Worm (Caenorhabditis elegans): ENCODE measurements around the gene C34E11.2.

Gene C34E11.2

ce11 chrX:11804057-11804456 is 10.5 kb downstream of the C34E11.2 start, which contains the start of gene C34E11.4:
Gene C34E11.4 (plus strand): TSS chrX:11804210.
- no peak for TF ChIP-seq tab-1 (GFP tag; IDR thresholded peaks at IDR 0.05)
- no peak for TF ChIP-seq ref-1 (GFP tag; conservative IDR thresholded peaks at IDR 0.05)
- TF ChIP-seq cog-1 (tag; optimal IDR thresholded peaks at IDR 0.05), result no peak
- no peak for TF ChIP-seq med-1 (GFP tag; optimal IDR thresholded peaks at IDR 0.05; ENCODE audit: insufficient read depth)
- TF ChIP-seq klf-2 (GFP tag; conservative IDR thresholded peaks at IDR 0.05), result no peak
- TF ChIP-seq T22C8.4 (GFP tag; IDR thresholded peaks at IDR 0.05), result no peak

ce11 chrX:11798057-11798555 is 16.4 kb downstream of the C34E11.2 start, which contains the start of gene rsd-3:
Gene rsd-3 (plus strand): TSS chrX:11798505.
- TF ChIP-seq tab-1 (GFP tag; IDR thresholded peaks at IDR 0.05) (no peak), T22C8.4 (GFP tag; IDR thresholded peaks at IDR 0.05) (peak; percentile 77; the same call in 1 of the 2 replicates), cog-1 (tag; optimal IDR thresholded peaks at IDR 0.05) (peak; percentile 42), ref-1 (GFP tag; conservative IDR thresholded peaks at IDR 0.05) (no peak), flt-1 (GFP tag; IDR thresholded peaks at IDR 0.05) (peak; percentile 66; the same call in 1 of the 2 replicates)

- TF ChIP-seq ztf-29 (GFP tag; IDR thresholded peaks at IDR 0.05), result no peak
- TF ChIP-seq med-1 (GFP tag; optimal IDR thresholded peaks at IDR 0.05; ENCODE audit: insufficient read depth), result no peak
- no peak for TF ChIP-seq cog-1 (tag; optimal IDR thresholded peaks at IDR 0.05)
- no peak for TF ChIP-seq klf-2 (GFP tag; conservative IDR thresholded peaks at IDR 0.05)
- TF ChIP-seq flt-1 (GFP tag; IDR thresholded peaks at IDR 0.05), result no peak
- TF ChIP-seq ztf-23 (GFP tag; IDR thresholded peaks at IDR 0.05), result no peak
- TF ChIP-seq tab-1 (GFP tag; IDR thresholded peaks at IDR 0.05), result no peak
- TF ChIP-seq T22C8.4 (GFP tag; IDR thresholded peaks at IDR 0.05), result no peak
- TF ChIP-seq ref-1 (GFP tag; conservative IDR thresholded peaks at IDR 0.05), result no peak
Measured at ce11 chrX:11792730-11793129, 21.8 kb downstream of the C34E11.2 start.

- TF ChIP-seq cog-1 (tag; optimal IDR thresholded peaks at IDR 0.05) (no peak), tab-1 (GFP tag; IDR thresholded peaks at IDR 0.05) (no peak)
Measured at ce11 chrX:11791364-11792221, 23.0 kb downstream of the C34E11.2 start.

ce11 chrX:11790600-11790999 is 23.9 kb downstream of the C34E11.2 start:
- TF ChIP-seq flt-1 (GFP tag; IDR thresholded peaks at IDR 0.05) (no peak), ztf-23 (GFP tag; IDR thresholded peaks at IDR 0.05) (no peak), klf-2 (GFP tag; conservative IDR thresholded peaks at IDR 0.05) (no peak), tab-1 (GFP tag; IDR thresholded peaks at IDR 0.05) (no peak), ztf-29 (GFP tag; IDR thresholded peaks at IDR 0.05) (no peak), ref-1 (GFP tag; conservative IDR thresholded peaks at IDR 0.05) (no peak), cog-1 (tag; optimal IDR thresholded peaks at IDR 0.05) (no peak), T22C8.4 (GFP tag; IDR thresholded peaks at IDR 0.05) (no peak), med-1 (GFP tag; optimal IDR thresholded peaks at IDR 0.05; ENCODE audit: insufficient read depth) (no peak)

ce11 chrX:11784230-11784629 is 30.3 kb downstream of the C34E11.2 start, which contains the start of gene Y102F5A.1:
Gene Y102F5A.1 (minus strand): TSS chrX:11784330.
- no peak for TF ChIP-seq klf-2 (GFP tag; conservative IDR thresholded peaks at IDR 0.05)
- TF ChIP-seq ref-1 (GFP tag; conservative IDR thresholded peaks at IDR 0.05), result no peak
- no peak for TF ChIP-seq T22C8.4 (GFP tag; IDR thresholded peaks at IDR 0.05)
- no peak for TF ChIP-seq flt-1 (GFP tag; IDR thresholded peaks at IDR 0.05)
- no peak for TF ChIP-seq tab-1 (GFP tag; IDR thresholded peaks at IDR 0.05)
- no peak for TF ChIP-seq med-1 (GFP tag; optimal IDR thresholded peaks at IDR 0.05; ENCODE audit: insufficient read depth)
- TF ChIP-seq ztf-23 (GFP tag; IDR thresholded peaks at IDR 0.05), result no peak
- TF ChIP-seq cog-1 (tag; optimal IDR thresholded peaks at IDR 0.05), result no peak
- TF ChIP-seq ztf-29 (GFP tag; IDR thresholded peaks at IDR 0.05), result no peak

ce11 chrX:11769278-11769677 is 45.3 kb downstream of the C34E11.2 start, which contains the start of gene ttx-3:
Gene ttx-3 (minus strand): TSS chrX:11769378.
- TF ChIP-seq cog-1 (tag; optimal IDR thresholded peaks at IDR 0.05), result no peak
- no peak for TF ChIP-seq ztf-29 (GFP tag; IDR thresholded peaks at IDR 0.05)
- TF ChIP-seq ref-1 (GFP tag; conservative IDR thresholded peaks at IDR 0.05), result no peak
- TF ChIP-seq klf-2 (GFP tag; conservative IDR thresholded peaks at IDR 0.05), result no peak
- no peak for TF ChIP-seq flt-1 (GFP tag; IDR thresholded peaks at IDR 0.05)
- no peak for TF ChIP-seq tab-1 (GFP tag; IDR thresholded peaks at IDR 0.05)
- no peak for TF ChIP-seq ztf-23 (GFP tag; IDR thresholded peaks at IDR 0.05)
- TF ChIP-seq T22C8.4 (GFP tag; IDR thresholded peaks at IDR 0.05), result no peak
- TF ChIP-seq med-1 (GFP tag; optimal IDR thresholded peaks at IDR 0.05; ENCODE audit: insufficient read depth), result no peak

ce11 chrX:11766432-11766831 is 48.1 kb downstream of the C34E11.2 start:
- TF ChIP-seq klf-2 (GFP tag; conservative IDR thresholded peaks at IDR 0.05) (no peak), cog-1 (tag; optimal IDR thresholded peaks at IDR 0.05) (no peak), ref-1 (GFP tag; conservative IDR thresholded peaks at IDR 0.05) (no peak), ztf-23 (GFP tag; IDR thresholded peaks at IDR 0.05) (no peak), flt-1 (GFP tag; IDR thresholded peaks at IDR 0.05) (no peak), ztf-29 (GFP tag; IDR thresholded peaks at IDR 0.05) (no peak)

- TF ChIP-seq ref-1 (GFP tag; conservative IDR thresholded peaks at IDR 0.05) (no peak), klf-2 (GFP tag; conservative IDR thresholded peaks at IDR 0.05) (no peak), T22C8.4 (GFP tag; IDR thresholded peaks at IDR 0.05) (no peak), tab-1 (GFP tag; IDR thresholded peaks at IDR 0.05) (no peak), med-1 (GFP tag; optimal IDR thresholded peaks at IDR 0.05; ENCODE audit: insufficient read depth) (no peak), flt-1 (GFP tag; IDR thresholded peaks at IDR 0.05) (no peak), cog-1 (tag; optimal IDR thresholded peaks at IDR 0.05) (no peak), ztf-23 (GFP tag; IDR thresholded peaks at IDR 0.05) (no peak), ztf-29 (GFP tag; IDR thresholded peaks at IDR 0.05) (no peak)
Measured at ce11 chrX:11765860-11766259, 48.7 kb downstream of the C34E11.2 start.
